Fruit fly (Drosophila melanogaster): ENCODE measurements around the gene CG12024.

The CG12024 gene

dm6 chr3L:1859563-1859962, 2.6 kb downstream of the CG12024 start:
- TF ChIP-seq net (GFP tag; optimal IDR thresholded peaks at IDR 0.05) (peak; percentile 36), CG34406 (GFP tag; optimal IDR thresholded peaks at IDR 0.05) (peak; percentile 28), CG10631 (GFP tag; optimal IDR thresholded peaks at IDR 0.05) (no peak), cyc (GFP tag; optimal IDR thresholded peaks at IDR 0.05) (peak; percentile 4), Smox (GFP tag; optimal IDR thresholded peaks at IDR 0.05) (no peak), Eip78C (GFP tag) (peak; percentile 88), CG3919 (GFP tag; optimal IDR thresholded peaks at IDR 0.05) (peak; percentile 70), Gug (GFP tag; IDR thresholded peaks at IDR 0.05) (no peak), Lpt (GFP tag; optimal IDR thresholded peaks at IDR 0.05) (no peak), CG16779 (tag; optimal IDR thresholded peaks at IDR 0.05) (peak; percentile 9), CG9139 (GFP tag; optimal IDR thresholded peaks at IDR 0.05) (peak; percentile 61), Eip75B (GFP tag; optimal IDR thresholded peaks at IDR 0.05) (peak; percentile 13), Sox102F (GFP tag; optimal IDR thresholded peaks at IDR 0.05) (peak; percentile 44), CG7368 (GFP tag; optimal IDR thresholded peaks at IDR 0.05) (peak; percentile 6), CG8319 (GFP tag; optimal IDR thresholded peaks at IDR 0.05) (peak; percentile 24), CG11294 (GFP tag; IDR thresholded peaks at IDR 0.05) (no peak), svp (GFP tag) (peak; percentile 62), CG6163 (GFP tag; IDR thresholded peaks at IDR 0.05) (peak; percentile 40; the same call in 2 of the 3 replicates), Ets96B (tag; optimal IDR thresholded peaks at IDR 0.05) (peak; percentile 25), achi (GFP tag; optimal IDR thresholded peaks at IDR 0.05) (peak; percentile 45), esn (GFP tag; optimal IDR thresholded peaks at IDR 0.05) (peak; percentile 34), Met (GFP tag; optimal IDR thresholded peaks at IDR 0.05) (peak; percentile 19), topi (GFP tag; optimal IDR thresholded peaks at IDR 0.05) (peak; percentile 43), CG6854 (GFP tag; optimal IDR thresholded peaks at IDR 0.05) (peak; percentile 81), CG10669 (GFP tag; optimal IDR thresholded peaks at IDR 0.05) (peak; percentile 61), Hr4 (GFP tag; optimal IDR thresholded peaks at IDR 0.05) (no peak), Hr38 (GFP tag; optimal IDR thresholded peaks at IDR 0.05) (no peak), CG6808 (GFP tag; optimal IDR thresholded peaks at IDR 0.05) (peak; percentile 48), dsx (GFP tag; optimal IDR thresholded peaks at IDR 0.05; ENCODE audit: poor library complexity, severe bottlenecking) (peak; percentile 11), spab (GFP tag; optimal IDR thresholded peaks at IDR 0.05) (peak; percentile 37), CG1621 (tag; optimal IDR thresholded peaks at IDR 0.05) (peak; percentile 40), CG3032 (tag; optimal IDR thresholded peaks at IDR 0.05) (peak; percentile 4), ss (GFP tag; optimal IDR thresholded peaks at IDR 0.05) (peak; percentile 26 to 59), CG6792 (GFP tag; optimal IDR thresholded peaks at IDR 0.05) (peak; percentile 29), vri (GFP tag; optimal IDR thresholded peaks at IDR 0.05) (peak; percentile 36)

- no peak for TF ChIP-seq CG1621 (tag; optimal IDR thresholded peaks at IDR 0.05)
- TF ChIP-seq dsx (GFP tag; optimal IDR thresholded peaks at IDR 0.05; ENCODE audit: poor library complexity, severe bottlenecking): no peak
These were observed 3.8 kb downstream of the CG12024 start for dm6 chr3L:1860749-1861148.

DNA sequence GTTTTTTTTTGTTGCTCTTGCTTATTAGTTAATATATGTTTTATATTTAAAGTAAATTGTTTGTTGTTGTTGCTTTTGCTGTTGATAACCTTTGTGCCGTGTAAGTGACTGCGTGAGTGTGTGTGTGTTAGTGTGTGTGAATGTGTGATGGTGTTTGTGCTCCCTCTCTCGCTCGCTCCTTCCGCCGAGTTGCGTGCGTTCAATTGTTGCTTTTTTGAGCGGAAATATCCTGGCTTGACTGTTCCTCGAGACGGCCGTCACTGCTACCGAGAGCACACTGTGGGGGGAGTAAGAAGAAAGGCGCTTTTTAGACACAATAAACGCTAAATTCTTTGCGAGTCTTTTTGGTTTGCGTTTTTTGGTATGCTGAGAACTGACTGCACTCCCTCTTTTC, 4.4 kb downstream of the CG12024 start:
- TF ChIP-seq CG4318 (GFP tag; optimal IDR thresholded peaks at IDR 0.05) (no peak), CG11902 (GFP tag; optimal IDR thresholded peaks at IDR 0.05) (no peak), CG10631 (GFP tag; optimal IDR thresholded peaks at IDR 0.05) (no peak), Lpt (GFP tag; optimal IDR thresholded peaks at IDR 0.05) (no peak), CG6276 (GFP tag; optimal IDR thresholded peaks at IDR 0.05) (peak; percentile 58), achi (GFP tag; optimal IDR thresholded peaks at IDR 0.05) (no peak), Eip93F (GFP tag; optimal IDR thresholded peaks at IDR 0.05) (no peak), Sox14 (GFP tag; optimal IDR thresholded peaks at IDR 0.05) (peak; percentile 39), svp (GFP tag) (peak; percentile 97), ss (GFP tag; optimal IDR thresholded peaks at IDR 0.05) (peak; percentile 69 to 77), salr (GFP tag; optimal IDR thresholded peaks at IDR 0.05) (no peak), CG6808 (GFP tag; optimal IDR thresholded peaks at IDR 0.05) (peak; percentile 48), CG16779 (tag; optimal IDR thresholded peaks at IDR 0.05) (peak; percentile 38), CG6854 (GFP tag; optimal IDR thresholded peaks at IDR 0.05) (peak; percentile 18), CG32006 (GFP tag; optimal IDR thresholded peaks at IDR 0.05) (no peak), CG9139 (GFP tag; optimal IDR thresholded peaks at IDR 0.05) (peak; percentile 52), vri (GFP tag; optimal IDR thresholded peaks at IDR 0.05) (peak; percentile 45), dsx (GFP tag; optimal IDR thresholded peaks at IDR 0.05; ENCODE audit: poor library complexity, severe bottlenecking) (peak; percentile 31), Eip78C (GFP tag) (peak; percentile 68)

All from whole organism, prepupa.